Fruit fly (Drosophila melanogaster) whole organism, larva: Measurements from ENCODE around the gene Snr1.

ENCODE experiments used
- noc ChIP-seq: fragments of 200-800 bp; sonication (Bioruptor generic); optimal IDR thresholded peaks from 3 replicates; lab custom pipeline; 2019; ENCODE audit warnings: missing biosample characterization, mild to moderate bottlenecking, missing genetic modification characterization, moderate library complexity

Snr1 gene

DNA sequence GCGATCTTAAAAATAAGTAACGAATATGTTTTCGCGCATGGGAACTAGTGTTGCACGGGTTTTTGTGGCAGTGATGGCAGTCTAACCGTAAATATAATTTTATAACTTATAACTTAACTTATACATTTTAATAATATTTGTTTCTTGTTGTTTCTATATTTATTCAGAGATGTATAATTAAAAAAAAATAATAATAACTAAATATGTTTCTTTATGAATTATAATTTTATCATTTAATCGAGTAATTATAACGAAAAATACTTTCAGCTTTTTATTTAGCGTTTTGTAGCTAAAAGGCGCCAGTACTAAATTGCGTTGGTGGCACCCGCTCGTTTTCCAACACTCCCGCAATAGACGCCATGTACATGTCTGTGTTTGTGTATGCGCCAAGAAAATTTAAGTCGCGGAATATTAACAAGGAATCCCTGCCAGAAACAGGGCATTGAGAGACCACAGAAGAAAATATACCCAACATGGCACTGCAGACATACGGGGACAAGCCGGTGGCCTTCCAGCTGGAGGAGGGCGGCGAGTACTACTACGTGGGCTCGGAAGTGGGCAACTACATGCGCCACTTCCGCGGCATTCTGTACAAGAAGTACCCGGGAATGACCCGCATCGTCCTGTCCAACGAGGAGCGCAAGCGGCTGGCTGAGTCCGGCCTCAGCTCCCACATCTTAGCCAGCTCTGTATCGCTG is at the start of gene Snr1, which contains the start of gene mRpL44:
TSS of gene Snr1 (plus strand) at position 341 of the 698 bp plus-strand sequence.
TSS of gene mRpL44 (minus strand) at position 51 of the 698 bp plus-strand sequence.
- TF ChIP-seq noc (tag; lab: Kevin White, UChicago): peak; percentile 61

- TF ChIP-seq noc (tag; lab: Kevin White, UChicago): no peak
Measured at dm6 chr3R:5422123-5422522, 48.6 kb upstream of the Snr1 start.

dm6 chr3R:5427157-5427556 is 43.6 kb upstream of the Snr1 start, which contains the start of gene CG12147:
Gene CG12147, minus strand, starts transcription at chr3R:5427257.
- no peak for TF ChIP-seq noc (tag; lab: Kevin White, UChicago)

DNA sequence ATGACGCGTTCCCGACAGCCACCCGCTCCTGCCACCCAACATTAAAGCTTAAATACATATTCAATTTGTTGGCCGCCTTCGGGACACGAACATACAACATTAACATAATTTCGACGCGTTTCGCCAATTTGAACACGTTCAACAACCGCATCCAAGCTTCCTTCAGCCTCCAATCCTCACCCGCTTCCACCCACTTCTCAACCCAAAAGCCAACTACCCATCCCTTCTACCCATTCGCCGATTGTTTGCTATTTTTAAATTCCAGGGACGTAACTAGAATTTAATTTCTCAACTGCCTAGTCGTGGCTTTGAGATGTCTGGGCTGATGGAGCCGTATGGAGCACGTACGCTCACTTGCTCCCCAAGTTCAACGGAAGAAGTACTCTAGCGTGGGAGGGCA is 40.9 kb upstream of the Snr1 start:
- TF ChIP-seq noc (tag; lab: Kevin White, UChicago): no peak

- no peak for TF ChIP-seq noc (tag; lab: Kevin White, UChicago)
Measured at dm6 chr3R:5438750-5439149, 32.0 kb upstream of the Snr1 start.

- no peak for TF ChIP-seq noc (tag; lab: Kevin White, UChicago)
Measured at dm6 chr3R:5454334-5454733, 16.4 kb upstream of the Snr1 start.

DNA sequence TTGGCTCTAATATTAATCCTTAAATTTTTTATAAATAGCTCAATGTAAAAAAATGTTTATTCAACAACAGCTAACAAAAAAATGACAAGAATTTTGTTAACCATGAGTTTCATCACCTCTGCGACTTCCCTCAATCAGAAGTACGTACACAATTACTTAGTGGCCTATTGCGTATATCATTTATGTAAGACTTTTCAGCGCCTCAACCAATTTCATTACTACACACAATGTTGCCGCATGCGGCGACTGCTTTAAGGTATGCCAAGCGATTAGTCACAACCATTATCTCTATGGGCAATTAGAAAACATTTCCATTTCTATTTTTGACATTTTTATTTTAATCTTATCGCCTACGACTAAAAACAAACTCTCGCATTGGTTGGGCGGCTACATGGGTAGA is 12.1 kb upstream of the Snr1 start:
- no peak for TF ChIP-seq noc (tag; lab: Kevin White, UChicago)

DNA sequence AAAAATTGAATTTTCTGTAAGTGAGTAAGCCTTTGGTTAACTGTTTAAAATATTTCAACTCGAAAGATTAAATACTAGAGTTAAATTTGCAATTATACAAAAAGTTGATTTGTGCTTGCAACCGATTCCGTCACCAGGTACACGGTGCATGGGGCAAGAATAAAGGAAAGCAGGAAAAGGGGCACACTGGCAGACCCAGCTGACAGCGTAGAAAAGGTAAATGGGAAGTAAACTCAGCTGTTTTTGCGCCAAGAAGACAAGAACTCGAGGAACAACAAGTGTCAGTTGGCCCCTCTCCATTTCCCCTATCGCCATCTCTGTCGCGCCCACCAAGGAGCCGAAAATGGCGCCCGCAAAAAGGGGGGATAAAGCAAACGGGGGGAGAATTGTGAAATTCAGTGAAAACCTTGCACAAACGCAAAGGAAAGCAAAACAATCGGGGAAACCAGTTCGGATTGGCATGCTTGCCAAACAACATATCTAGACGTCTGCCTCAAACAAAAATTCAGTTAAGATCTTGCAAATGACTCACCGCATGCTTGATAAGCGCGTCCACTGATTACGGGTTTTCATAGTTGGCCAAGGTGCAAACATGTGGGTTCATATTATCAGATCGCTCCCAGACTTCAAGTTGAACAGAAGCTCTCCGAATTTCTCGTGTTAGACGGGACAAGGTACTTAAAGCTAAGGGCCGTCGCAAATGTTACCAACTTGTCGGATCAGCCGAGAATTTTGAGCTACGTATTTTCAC is 7.4 kb upstream of the Snr1 start:
- no peak for TF ChIP-seq noc (tag; lab: Kevin White, UChicago)

dm6 chr3R:5464481-5464880 is 6.2 kb upstream of the Snr1 start, which contains the start of gene PEK:
Gene PEK, minus strand, starts transcription at chr3R:5464753.
- TF ChIP-seq noc (tag; lab: Kevin White, UChicago): no peak

DNA sequence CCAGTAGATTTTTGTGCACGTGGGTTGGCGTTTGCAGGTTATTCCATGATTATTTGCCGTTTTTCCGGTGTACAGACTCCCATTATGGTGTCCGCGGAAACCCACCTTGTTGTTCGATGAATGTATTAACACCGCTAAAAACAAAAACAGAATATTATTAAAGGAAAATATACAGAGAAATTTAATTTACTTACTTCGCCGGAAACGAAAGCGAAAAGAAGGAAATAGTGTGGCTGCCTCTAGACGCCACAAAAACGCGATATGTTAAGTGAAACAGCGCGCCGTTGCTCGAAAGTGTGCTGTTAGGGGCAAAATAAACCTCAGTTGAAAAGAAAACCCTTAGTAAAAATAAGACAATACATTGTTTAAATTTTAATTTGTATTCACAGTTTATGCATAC is 3.9 kb upstream of the Snr1 start, which contains the start of gene RpL35A:
TSS of gene RpL35A (minus strand) at position 227 of the 400 bp plus-strand sequence.
- TF ChIP-seq noc (tag; lab: Kevin White, UChicago): peak; percentile 53

DNA sequence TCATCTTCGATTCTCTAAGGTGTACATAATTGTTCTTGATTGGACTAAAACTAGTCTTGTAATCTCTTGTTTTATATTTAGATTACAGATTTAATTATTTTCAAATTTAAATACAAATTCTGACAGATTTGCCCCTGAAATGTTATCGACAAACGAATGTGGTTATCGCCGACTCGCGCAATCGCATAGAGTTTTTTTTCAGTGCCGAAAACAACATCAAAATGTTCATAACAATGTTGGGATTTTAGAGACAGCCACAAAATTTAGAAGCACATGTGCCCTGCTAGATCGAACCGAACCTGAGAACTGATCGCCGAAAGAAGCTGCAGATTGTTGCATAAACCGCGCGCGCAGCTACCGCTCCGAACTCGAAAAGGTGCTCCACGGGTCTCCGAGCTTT is 3.1 kb upstream of the Snr1 start, which contains the start of gene POLDIP2:
TSS of gene POLDIP2 (plus strand) at position 160 of the 400 bp plus-strand sequence.
- TF ChIP-seq noc (tag; lab: Kevin White, UChicago): no peak

DNA sequence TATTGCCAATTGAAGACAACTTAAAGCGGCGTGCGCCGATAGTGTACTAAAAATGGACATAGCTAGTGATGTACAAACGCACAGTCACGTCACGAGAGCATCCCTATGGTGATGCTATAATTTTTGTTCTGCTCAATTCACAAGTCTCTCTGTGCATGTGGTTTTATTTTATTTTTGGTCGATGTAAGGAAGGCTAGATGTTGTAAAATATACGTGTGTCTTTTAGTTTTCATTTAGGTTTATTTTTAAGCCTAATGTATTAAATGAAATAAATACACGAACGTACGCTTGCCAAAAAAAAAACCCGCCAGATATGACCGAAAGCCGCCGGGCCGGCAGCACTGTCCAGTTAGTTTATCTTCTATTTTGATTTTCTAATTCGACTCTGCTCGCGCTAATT is 3.8 kb downstream of the Snr1 start, which contains the start of the genes CG45100, HDAC3 and Hcs:
TSS of gene CG45100 (minus strand) at position 50 of the 400 bp plus-strand sequence.
TSS of gene HDAC3 (minus strand) at position 50 of the 400 bp plus-strand sequence.
TSS of gene Hcs (plus strand) at position 349 of the 400 bp plus-strand sequence.
- TF ChIP-seq noc (tag; lab: Kevin White, UChicago): no peak

DNA sequence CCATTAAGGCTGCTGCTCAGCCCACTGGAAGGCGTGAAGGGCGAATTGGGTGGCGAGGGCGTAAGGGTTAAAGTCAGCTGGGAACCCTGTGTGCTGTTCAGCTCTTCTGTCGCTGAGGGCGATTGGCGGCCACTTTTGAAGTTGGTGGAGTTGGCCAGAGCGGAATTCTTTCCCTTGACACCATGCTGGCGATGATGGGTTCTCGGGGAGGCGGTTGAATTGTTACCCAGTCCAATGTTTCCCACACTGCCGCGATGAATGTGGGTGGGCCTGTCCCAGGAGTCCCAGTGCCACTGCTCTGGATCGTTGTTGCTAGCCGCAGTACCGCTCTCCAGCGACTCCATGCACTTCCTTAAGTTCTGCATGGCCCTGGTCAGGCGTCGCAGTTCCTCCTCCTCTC is 12.1 kb downstream of the Snr1 start:
- TF ChIP-seq noc (tag; lab: Kevin White, UChicago): no peak

- no peak for TF ChIP-seq noc (tag; lab: Kevin White, UChicago)
Measured at dm6 chr3R:5483488-5484109, 12.9 kb downstream of the Snr1 start, which contains the start of gene ksr. Gene ksr, minus strand, starts transcription at chr3R:5483906.

- peak; percentile 42 for TF ChIP-seq noc (tag; lab: Kevin White, UChicago)
Measured at dm6 chr3R:5485295-5485718, 14.6 kb downstream of the Snr1 start, which contains the start of gene CG31550. Gene CG31550, plus strand, starts transcription at chr3R:5485543.
